Worm (Caenorhabditis elegans) whole organism, young adult: Measurements from ENCODE around the gene srd-28.
"Not testable (repeated sequence)": the region's sequence is repeated elsewhere in the genome, so short reads cannot be mapped to it uniquely, and the experiment has no call there.

Experiments
- Y53F4B.3 ChIP-seq: fragments of 200-800 bp; sonication (Bioruptor generic); IDR thresholded peaks from 2 replicates; pipeline ENCODE4 v1.3.6; 2022; ENCODE audit warnings: missing genetic modification reagents, missing genetic modification characterization, missing compliant biosample characterization
- Y56A3A.18 ChIP-seq: fragments of 200-800 bp; sonication (Bioruptor generic); IDR thresholded peaks from 2 replicates; pipeline ENCODE4 v1.3.6; 2022; ENCODE audit warnings: missing genetic modification reagents, missing genetic modification characterization, missing compliant biosample characterization
- ama-1 ChIP-seq, 3 experiments: fragments of 150-350 bp in 1 of 3; sonication (generic microtip) in 2 of 3; optimal IDR thresholded peaks; 2 replicates each; lab custom pipeline; 2014 to 2018; ENCODE audit warnings: missing biosample characterization in 2 of 3, missing genetic modification characterization in 2 of 3, missing genetic modification reagents in 2 of 3
- ceh-27 ChIP-seq: fragments of 200-800 bp; sonication (Bioruptor generic); optimal IDR thresholded peaks from 2 replicates; lab custom pipeline; 2018; ENCODE audit warnings: mild to moderate bottlenecking, missing genetic modification characterization, moderate library complexity, missing compliant biosample characterization
- dpl-1 ChIP-seq: fragments of 150-350 bp; optimal IDR thresholded peaks from 2 replicates; lab custom pipeline; 2014; ENCODE audit warnings: missing biosample characterization, missing genetic modification reagents, missing genetic modification characterization
- nfyb-1 ChIP-seq: fragments of 200-800 bp; sonication (Bioruptor generic); IDR thresholded peaks from 2 replicates; pipeline ENCODE4 v1.3.6; 2022; ENCODE audit warnings: missing genetic modification reagents, missing genetic modification characterization, missing compliant biosample characterization

DNA sequence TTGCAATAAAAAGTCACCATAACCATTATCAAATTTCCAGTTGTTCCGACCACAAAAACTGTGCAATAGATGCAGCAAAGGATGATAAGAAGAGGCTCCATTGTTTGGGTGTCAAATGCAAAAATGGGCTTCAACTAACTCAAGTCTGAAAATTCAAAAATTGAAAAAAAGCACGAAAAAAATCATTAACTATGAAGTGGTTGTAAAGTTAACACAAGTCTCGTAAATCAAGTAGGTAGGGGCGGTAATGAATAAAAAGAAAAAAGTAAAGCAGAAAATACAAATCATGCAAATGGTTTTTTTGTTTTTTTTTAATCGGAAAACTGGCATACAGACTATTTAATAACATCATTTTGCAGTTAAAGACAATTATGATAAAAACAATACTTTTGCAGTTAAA, 6.3 kb downstream of the srd-28 start, which contains the start of gene srsx-39:
- not testable (repeated sequence) for TF ChIP-seq ceh-27 (GFP tag; lab: Kevin White, UChicago); dpl-1 (GFP tag; lab: Kevin White, UChicago); ama-1 (optimal IDR thresholded peaks at IDR 0.05; lab: Kevin White, UChicago); ama-1 (GFP tag; optimal IDR thresholded peaks at IDR 0.05; lab: Kevin White, UChicago); nfyb-1 (GFP tag; lab: Robert Waterston, UW); Y56A3A.18 (GFP tag; lab: Robert Waterston, UW); Y53F4B.3 (GFP tag; lab: Robert Waterston, UW)
